Fruit fly (Drosophila melanogaster) whole organism, embryonic: ENCODE measurements around the gene CG43400.

Experiments used
- Blimp-1 ChIP-seq: fragments of 200-800 bp; sonication (Bioruptor generic); optimal IDR thresholded peaks from 3 replicates; lab custom pipeline; 2018; ENCODE audit warnings: missing biosample characterization, missing genetic modification characterization, mild to moderate bottlenecking, moderate library complexity, missing genetic modification reagents
- BtbVII ChIP-seq: fragments of 200-800 bp; sonication (Bioruptor generic); optimal IDR thresholded peaks from 3 replicates; lab custom pipeline; 2017; ENCODE audit warnings: missing biosample characterization, mild to moderate bottlenecking, missing genetic modification characterization
- C15 ChIP-seq: fragments of 200-800 bp; sonication (Bioruptor generic); IDR thresholded peaks from 3 replicates; pipeline ENCODE4 v1.3.6; 2022; ENCODE audit warnings: missing biosample characterization, missing genetic modification characterization
- CG10959 ChIP-seq: fragments of 200-800 bp; sonication (Bioruptor generic); IDR thresholded peaks from 2 replicates; pipeline ENCODE4 v1.3.6; 2022; ENCODE audit warnings: missing biosample characterization, missing genetic modification characterization
- CG11456 ChIP-seq: fragments of 200-800 bp; sonication (Bioruptor generic); IDR thresholded peaks from 3 replicates; pipeline ENCODE4 v1.3.6; 2022; ENCODE audit warnings: missing biosample characterization, missing genetic modification characterization
- CG13123 ChIP-seq: fragments of 200-800 bp; sonication (Bioruptor generic); optimal IDR thresholded peaks from 2 replicates; lab custom pipeline; 2016; ENCODE audit warnings: missing biosample characterization, missing genetic modification characterization
- CG13894 ChIP-seq: fragments of 200-800 bp; sonication (Bioruptor generic); optimal IDR thresholded peaks from 3 replicates; lab custom pipeline; 2018; ENCODE audit warnings: missing biosample characterization, mild to moderate bottlenecking, missing genetic modification characterization, moderate library complexity
- CG15073 ChIP-seq: fragments of 200-800 bp; sonication (Bioruptor generic); optimal IDR thresholded peaks from 2 replicates; lab custom pipeline; 2016; ENCODE audit warnings: missing biosample characterization, missing genetic modification characterization
- CG1529 ChIP-seq: fragments of 200-800 bp; sonication (Bioruptor generic); optimal IDR thresholded peaks from 3 replicates; lab custom pipeline; 2018; ENCODE audit warnings: missing biosample characterization, missing genetic modification characterization
- CG18011 ChIP-seq: fragments of 200-800 bp; sonication (Bioruptor generic); optimal IDR thresholded peaks from 2 replicates; lab custom pipeline; 2017; ENCODE audit warnings: missing biosample characterization, missing genetic modification characterization, mild to moderate bottlenecking, moderate library complexity, missing genotype
- CG2202 ChIP-seq: fragments of 200-800 bp; sonication (Bioruptor generic); optimal IDR thresholded peaks from 2 replicates; lab custom pipeline; 2018; ENCODE audit warnings: missing biosample characterization, mild to moderate bottlenecking, missing genetic modification characterization
- CG2875 ChIP-seq: fragments of 200-800 bp; sonication (Bioruptor generic); optimal IDR thresholded peaks from 2 replicates; lab custom pipeline; 2017; ENCODE audit warnings: missing biosample characterization, mild to moderate bottlenecking, missing genetic modification characterization, missing genetic modification reagents
- CG30403 ChIP-seq: fragments of 200-800 bp; sonication (Bioruptor generic); optimal IDR thresholded peaks from 3 replicates; lab custom pipeline; 2016; ENCODE audit warnings: missing biosample characterization, missing genetic modification characterization
- CG3065 ChIP-seq: fragments of 200-800 bp; sonication (Bioruptor generic); optimal IDR thresholded peaks from 2 replicates; lab custom pipeline; 2016; ENCODE audit warnings: missing biosample characterization, missing genetic modification characterization
- CG3163 ChIP-seq: fragments of 200-800 bp; sonication (Bioruptor generic); optimal IDR thresholded peaks from 3 replicates; lab custom pipeline; 2016; ENCODE audit warnings: missing biosample characterization, missing genetic modification characterization
- CG3281 ChIP-seq: fragments of 200-800 bp; sonication (Bioruptor generic); optimal IDR thresholded peaks from 3 replicates; lab custom pipeline; 2017; ENCODE audit warnings: missing biosample characterization, mild to moderate bottlenecking, missing genetic modification characterization
- CG3726 ChIP-seq: fragments of 200-800 bp; sonication (Bioruptor generic); IDR thresholded peaks from 3 replicates; pipeline ENCODE4, ENCODE4 v1.3.6; 2022; ENCODE audit warnings: missing biosample characterization, missing genetic modification characterization
- CG4328 ChIP-seq: fragments of 200-800 bp; sonication (Bioruptor generic); optimal IDR thresholded peaks from 3 replicates; lab custom pipeline; 2017; ENCODE audit warnings: missing biosample characterization, missing genetic modification reagents, missing genetic modification characterization
- CG43689 ChIP-seq: fragments of 200-800 bp; sonication (Bioruptor generic); IDR thresholded peaks from 2 replicates; pipeline ENCODE4 v1.3.6; 2022; ENCODE audit warnings: missing biosample characterization, missing genetic modification characterization
- CG7372 ChIP-seq: fragments of 200-800 bp; sonication (Bioruptor generic); IDR thresholded peaks from 2 replicates; pipeline ENCODE4 v1.3.6; 2022; ENCODE audit warnings: missing biosample characterization, missing genetic modification characterization
- CG7745 ChIP-seq: fragments of 200-800 bp; sonication (Bioruptor generic); optimal IDR thresholded peaks from 2 replicates; lab custom pipeline; 2018; ENCODE audit warnings: missing biosample characterization, mild to moderate bottlenecking, missing genetic modification characterization, moderate library complexity
- CG8924 ChIP-seq: fragments of 200-800 bp; optimal IDR thresholded peaks from 3 replicates; lab custom pipeline; 2019; ENCODE audit warnings: missing biosample characterization, mild to moderate bottlenecking, missing genetic modification characterization, moderate library complexity
- Dek ChIP-seq: fragments of 200-800 bp; sonication (Bioruptor generic); optimal IDR thresholded peaks from 3 replicates; lab custom pipeline; 2019; ENCODE audit warnings: missing biosample characterization, mild to moderate bottlenecking, missing genetic modification characterization, moderate library complexity
- Drgx ChIP-seq: fragments of 200-800 bp; sonication (Bioruptor generic); IDR thresholded peaks from 2 replicates; pipeline ENCODE4 v1.3.6; 2022; ENCODE audit warnings: missing biosample characterization, missing genetic modification characterization
- Hr51 ChIP-seq, 2 experiments: fragments of 200-800 bp; sonication (Bioruptor generic); optimal IDR thresholded peaks; 2 replicates in 1 of 2; 3 replicates in 1 of 2; lab custom pipeline; 2016 to 2018; ENCODE audit warnings: missing biosample characterization in 2 of 2, missing genetic modification characterization in 2 of 2, mild to moderate bottlenecking in 1 of 2, moderate library complexity in 1 of 2
- Mad ChIP-seq: fragments of 200-800 bp; sonication (Bioruptor generic); optimal IDR thresholded peaks from 2 replicates; lab custom pipeline; 2016; ENCODE audit warnings: missing biosample characterization, missing genetic modification characterization
- NFAT ChIP-seq: fragments of 200-800 bp; sonication (Bioruptor generic); IDR thresholded peaks from 2 replicates; pipeline ENCODE4 v1.3.6; 2022; ENCODE audit warnings: missing biosample characterization, missing genetic modification characterization
- NfI ChIP-seq: fragments of 200-800 bp; sonication (Bioruptor generic); optimal IDR thresholded peaks from 3 replicates; lab custom pipeline; 2018; ENCODE audit warnings: missing biosample characterization, mild to moderate bottlenecking, missing genetic modification characterization, moderate library complexity
- Oli ChIP-seq: fragments of 200-800 bp; sonication (Bioruptor generic); optimal IDR thresholded peaks from 2 replicates; lab custom pipeline; 2018; ENCODE audit warnings: missing biosample characterization, mild to moderate bottlenecking, missing genetic modification characterization, moderate library complexity
- ap ChIP-seq: fragments of 200-800 bp; sonication (Bioruptor generic); IDR thresholded peaks from 2 replicates; pipeline ENCODE4 v1.3.6; 2022; ENCODE audit warnings: missing biosample characterization, missing genetic modification characterization
- cas ChIP-seq: fragments of 200-800 bp; sonication (Bioruptor generic); IDR thresholded peaks from 2 replicates; pipeline ENCODE4 v1.3.6; 2022; ENCODE audit warnings: missing biosample characterization, missing genetic modification characterization
- cato ChIP-seq: fragments of 200-800 bp; sonication (Bioruptor generic); optimal IDR thresholded peaks from 2 replicates; lab custom pipeline; 2016; ENCODE audit warnings: missing biosample characterization, missing genetic modification characterization, borderline replicate concordance
- ci ChIP-seq: fragments of 200-800 bp; sonication (Bioruptor generic); IDR thresholded peaks from 3 replicates; pipeline ENCODE4 v1.3.6; 2022; ENCODE audit warnings: missing biosample characterization, missing genetic modification characterization
- da ChIP-seq: fragments of 200-800 bp; sonication (Bioruptor generic); optimal IDR thresholded peaks from 2 replicates; lab custom pipeline; 2016; ENCODE audit warnings: missing biosample characterization, missing genetic modification characterization
- dpn ChIP-seq, 2 experiments: fragments of 200-800 bp; sonication (Bioruptor generic); optimal IDR thresholded peaks; 3 replicates each; lab custom pipeline; 2016; ENCODE audit warnings: missing biosample characterization in 2 of 2, missing genetic modification characterization in 2 of 2
- ewg ChIP-seq: fragments of 200-800 bp; sonication (Bioruptor generic); optimal IDR thresholded peaks from 3 replicates; lab custom pipeline; 2017; ENCODE audit warnings: mild to moderate bottlenecking, missing biosample characterization, missing genetic modification reagents, missing genetic modification characterization
- grn ChIP-seq: fragments of 200-800 bp; sonication (Bioruptor generic); optimal IDR thresholded peaks from 3 replicates; lab custom pipeline; 2017; ENCODE audit warnings: missing biosample characterization, missing genetic modification characterization
- gsb-n ChIP-seq: fragments of 200-800 bp; sonication (Bioruptor generic); optimal IDR thresholded peaks from 3 replicates; lab custom pipeline; 2018; ENCODE audit warnings: missing biosample characterization, mild to moderate bottlenecking, missing genetic modification characterization
- hbn ChIP-seq: fragments of 200-800 bp; sonication (Bioruptor generic); IDR thresholded peaks from 2 replicates; pipeline ENCODE4 v1.3.6; 2022; ENCODE audit warnings: missing biosample characterization, missing genetic modification characterization; ENCODE audit not compliant: partially characterized antibody
- inv ChIP-seq: fragments of 200-800 bp; sonication (Bioruptor generic); IDR thresholded peaks from 2 replicates; pipeline ENCODE4 v1.3.6; 2022; ENCODE audit warnings: missing biosample characterization, missing genetic modification characterization; ENCODE audit not compliant: partially characterized antibody
- jing ChIP-seq: fragments of 200-800 bp; sonication (Bioruptor generic); optimal IDR thresholded peaks from 2 replicates; lab custom pipeline; 2018; ENCODE audit warnings: missing biosample characterization, mild to moderate bottlenecking, missing genetic modification characterization
- nerfin-1 ChIP-seq: fragments of 200-800 bp; sonication (Bioruptor generic); optimal IDR thresholded peaks from 3 replicates; lab custom pipeline; 2019; ENCODE audit warnings: missing biosample characterization, mild to moderate bottlenecking, missing genetic modification characterization, moderate library complexity
- nmo ChIP-seq: fragments of 200-800 bp; sonication (Bioruptor generic); optimal IDR thresholded peaks from 2 replicates; lab custom pipeline; 2018; ENCODE audit warnings: missing biosample characterization, mild to moderate bottlenecking, missing genetic modification characterization, moderate library complexity
- nom ChIP-seq: fragments of 200-800 bp; sonication (Bioruptor generic); optimal IDR thresholded peaks from 2 replicates; lab custom pipeline; 2017; ENCODE audit warnings: missing biosample characterization, missing genetic modification characterization, mild to moderate bottlenecking, moderate library complexity, missing genetic modification reagents
- pfk ChIP-seq: fragments of 200-800 bp; sonication (Bioruptor generic); optimal IDR thresholded peaks from 2 replicates; lab custom pipeline; 2018; ENCODE audit warnings: missing biosample characterization, mild to moderate bottlenecking, missing genetic modification characterization, moderate library complexity
- rib ChIP-seq: fragments of 200-800 bp; sonication (Bioruptor generic); IDR thresholded peaks from 2 replicates; pipeline ENCODE4 v1.3.6; 2022; ENCODE audit warnings: missing biosample characterization, missing genetic modification characterization
- sc ChIP-seq, 3 experiments: fragments of >200 bp in 2 of 3; fragments of 200-800 bp in 1 of 3; sonication (Bioruptor generic) in 1 of 3; optimal IDR thresholded peaks; 2 replicates in 2 of 3; 3 replicates in 1 of 3; lab custom pipeline; 2017; ENCODE audit warnings: mild to moderate bottlenecking in 1 of 3, missing biosample characterization in 1 of 3, missing genetic modification characterization in 1 of 3, missing genetic modification reagents in 1 of 3
- sug ChIP-seq: fragments of 200-800 bp; optimal IDR thresholded peaks from 2 replicates; lab custom pipeline; 2019; ENCODE audit warnings: missing biosample characterization, mild to moderate bottlenecking, missing genetic modification characterization, moderate library complexity
- tna ChIP-seq: fragments of 200-800 bp; sonication (Bioruptor generic); IDR thresholded peaks from 2 replicates; pipeline ENCODE4 v1.3.6; 2022; ENCODE audit warnings: missing biosample characterization, missing genetic modification characterization; ENCODE audit not compliant: partially characterized antibody
- unc-4 ChIP-seq: fragments of 200-800 bp; sonication (Bioruptor generic); IDR thresholded peaks from 2 replicates; pipeline ENCODE4 v1.3.6; 2022; ENCODE audit warnings: missing biosample characterization, missing genetic modification characterization; ENCODE audit not compliant: partially characterized antibody

The CG43400 gene

DNA sequence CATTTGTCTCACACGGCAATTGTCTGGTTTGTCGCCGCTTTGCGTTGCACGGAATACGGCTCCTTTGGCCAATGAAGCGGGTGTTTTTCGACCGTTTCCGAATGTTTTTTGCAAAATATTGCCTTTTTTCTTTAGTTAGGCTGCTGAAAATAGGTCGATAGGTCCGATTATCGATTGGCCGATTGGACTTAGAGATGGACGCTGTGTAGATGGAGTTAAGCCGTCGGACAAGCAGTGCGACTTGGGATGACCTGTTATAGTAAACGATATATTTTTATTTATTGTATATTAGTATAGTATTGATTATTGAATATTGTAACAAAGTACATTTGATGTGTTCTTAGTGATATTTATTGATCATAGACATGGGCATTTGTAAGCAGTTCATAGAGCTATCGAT is 37.8 kb downstream of the CG43400 start, which contains the start of the genes lmgA and lmgB (continued):
- TF ChIP-seq grn (GFP tag; lab: Kevin White, UChicago) (no peak), nom (no peak), ci (GFP tag; lab: Robert Waterston, UW) (peak; percentile 36; the same call in 1 of the 3 replicates), CG8924 (tag; lab: Kevin White, UChicago) (no peak), da (GFP tag; lab: Kevin White, UChicago) (no peak), rib (GFP tag; lab: Robert Waterston, UW) (peak; percentile 49; the same call in 1 of the 2 replicates), CG10959 (GFP tag; lab: Robert Waterston, UW) (no peak), pfk (GFP tag; lab: Kevin White, UChicago) (no peak), CG43689 (GFP tag; lab: Robert Waterston, UW) (no peak), cas (GFP tag; lab: Robert Waterston, UW) (peak; percentile 26; the same call in 1 of the 2 replicates), Oli (tag; lab: Kevin White, UChicago) (no peak), CG3726 (GFP tag; lab: Robert Waterston, UW) (no peak), CG2202 (tag; lab: Kevin White, UChicago) (no peak), CG3065 (GFP tag; lab: Kevin White, UChicago) (no peak), sc (optimal IDR thresholded peaks at IDR 0.05; lab: Kevin White, UChicago) (no peak), sc (GFP tag; optimal IDR thresholded peaks at IDR 0.05; lab: Kevin White, UChicago) (no peak), gsb-n (tag; lab: Kevin White, UChicago) (no peak), CG15073 (no peak), nerfin-1 (tag; lab: Kevin White, UChicago) (peak; percentile 6), C15 (no peak), CG4328 (GFP tag; lab: Kevin White, UChicago) (no peak), ap (no peak), sug (tag; lab: Kevin White, UChicago) (no peak), CG30403 (GFP tag; lab: Kevin White, UChicago) (peak; percentile 61), CG13894 (tag; lab: Kevin White, UChicago) (no peak), ewg (GFP tag; lab: Kevin White, UChicago) (no peak), Dek (tag; lab: Kevin White, UChicago) (peak; percentile 41), Hr51 (GFP tag; optimal IDR thresholded peaks at IDR 0.05; lab: Kevin White, UChicago) (no peak), Mad (GFP tag; lab: Kevin White, UChicago) (no peak), cato (GFP tag; lab: Kevin White, UChicago) (no peak), CG13123 (GFP tag; lab: Kevin White, UChicago) (peak; percentile 33), BtbVII (no peak), NfI (GFP tag; lab: Kevin White, UChicago) (peak; percentile 15), hbn (GFP tag; lab: Robert Waterston, UW) (peak; percentile 72), Blimp-1 (GFP tag; lab: Kevin White, UChicago) (peak; percentile 31), CG1529 (GFP tag; lab: Kevin White, UChicago) (no peak), dpn (GFP tag; optimal IDR thresholded peaks at IDR 0.05; lab: Kevin White, UChicago) (peak; percentile 14 to 71), unc-4 (GFP tag; lab: Robert Waterston, UW) (peak; percentile 83), CG11456 (GFP tag; lab: Robert Waterston, UW) (peak; percentile 16; the same call in 1 of the 3 replicates), CG7745 (tag; lab: Kevin White, UChicago) (no peak), Drgx (GFP tag; lab: Robert Waterston, UW) (no peak), CG7372 (GFP tag; lab: Robert Waterston, UW) (no peak), nmo (GFP tag; lab: Kevin White, UChicago) (peak; percentile 69), CG3163 (GFP tag; lab: Kevin White, UChicago) (no peak), CG2875 (GFP tag; lab: Kevin White, UChicago) (no peak), CG18011 (peak; percentile 35), NFAT (peak; percentile 25; the same call in 1 of the 2 replicates), CG3281 (GFP tag; lab: Kevin White, UChicago) (no peak), inv (peak; percentile 82), jing (GFP tag; lab: Kevin White, UChicago) (no peak), tna (GFP tag; lab: Robert Waterston, UW) (peak; percentile 89)
